Fruit fly (Drosophila melanogaster) whole organism, larva: Measurements from ENCODE around the gene galectin.

Experiments used
- noc ChIP-seq: fragments of 200-800 bp; sonication (Bioruptor generic); optimal IDR thresholded peaks from 3 replicates; lab custom pipeline; 2019; ENCODE audit warnings: missing biosample characterization, mild to moderate bottlenecking, missing genetic modification characterization, moderate library complexity

galectin gene

dm6 chr2L:71457-71856, at the start of gene galectin:
galectin (plus strand) TSS chr2L:71757.
- no peak for TF ChIP-seq noc (tag; lab: Kevin White, UChicago)

DNA sequence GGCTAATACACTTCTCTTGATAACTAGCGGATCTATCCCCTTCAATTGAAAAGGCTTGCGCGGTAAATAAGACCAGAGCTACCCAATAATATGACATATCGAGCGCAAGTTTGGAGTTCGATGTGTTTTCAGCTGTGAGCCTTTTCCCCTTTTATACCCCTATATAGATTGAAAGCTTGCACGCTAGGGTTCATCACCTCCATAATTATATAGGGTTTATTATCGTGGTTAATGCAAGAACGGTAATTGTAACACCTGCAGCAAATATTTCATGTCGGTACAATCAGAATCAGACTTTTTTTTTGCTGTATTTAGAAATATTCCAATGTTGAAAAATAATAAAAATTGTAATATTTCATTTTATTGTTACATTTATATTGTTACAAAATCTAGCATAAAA, 46.5 kb upstream of the galectin start, which contains the start of gene Ir21a:
Gene Ir21a, minus strand, starts transcription at position 101 of the 400 bp plus-strand sequence.
- TF ChIP-seq noc (tag; lab: Kevin White, UChicago), result no peak

- TF ChIP-seq noc (tag; lab: Kevin White, UChicago), result no peak
Observed at dm6 chr2L:34054-34453, 37.5 kb upstream of the galectin start.

DNA sequence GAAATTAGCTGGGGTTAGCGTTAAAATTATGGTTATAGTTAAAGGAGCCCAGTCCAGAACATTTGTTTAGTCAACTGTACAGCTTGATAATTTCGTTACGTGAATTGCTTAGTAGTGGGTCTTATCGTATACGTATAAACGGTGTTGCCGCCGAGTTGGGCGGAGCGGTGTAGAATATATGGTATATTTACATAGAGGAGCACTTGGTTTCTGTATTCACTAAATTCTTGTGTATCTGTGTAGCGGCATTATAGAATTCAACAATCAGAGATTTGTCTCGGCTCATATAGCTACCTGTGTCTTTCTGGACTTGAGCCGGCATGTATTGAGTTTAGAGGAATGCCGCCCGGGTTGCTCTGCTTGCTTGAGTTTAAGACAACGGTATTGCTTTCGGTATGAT, 36.1 kb upstream of the galectin start:
- TF ChIP-seq noc (tag; lab: Kevin White, UChicago), result no peak

- TF ChIP-seq noc (tag; lab: Kevin White, UChicago), result no peak
Observed at dm6 chr2L:53108-53507, 18.4 kb upstream of the galectin start.

DNA sequence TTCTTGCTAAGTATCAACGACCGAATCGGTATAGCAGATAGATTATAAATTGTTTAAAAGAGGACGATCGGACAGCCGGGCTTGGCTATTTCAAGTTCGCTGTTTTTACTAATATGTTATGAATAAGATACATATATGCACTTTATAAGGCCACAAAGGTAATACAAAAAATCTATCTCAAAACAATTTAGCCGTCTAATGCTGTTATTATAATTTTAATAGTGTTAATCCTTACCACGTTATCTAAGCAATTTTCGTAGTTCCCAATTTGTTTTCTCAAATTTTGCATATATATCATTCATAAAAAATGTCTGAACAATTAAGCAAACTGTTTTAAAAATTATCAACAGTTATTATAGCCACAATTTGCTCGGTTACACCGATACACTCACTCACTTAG, 14.7 kb upstream of the galectin start:
- TF ChIP-seq noc (tag; lab: Kevin White, UChicago), result no peak

DNA sequence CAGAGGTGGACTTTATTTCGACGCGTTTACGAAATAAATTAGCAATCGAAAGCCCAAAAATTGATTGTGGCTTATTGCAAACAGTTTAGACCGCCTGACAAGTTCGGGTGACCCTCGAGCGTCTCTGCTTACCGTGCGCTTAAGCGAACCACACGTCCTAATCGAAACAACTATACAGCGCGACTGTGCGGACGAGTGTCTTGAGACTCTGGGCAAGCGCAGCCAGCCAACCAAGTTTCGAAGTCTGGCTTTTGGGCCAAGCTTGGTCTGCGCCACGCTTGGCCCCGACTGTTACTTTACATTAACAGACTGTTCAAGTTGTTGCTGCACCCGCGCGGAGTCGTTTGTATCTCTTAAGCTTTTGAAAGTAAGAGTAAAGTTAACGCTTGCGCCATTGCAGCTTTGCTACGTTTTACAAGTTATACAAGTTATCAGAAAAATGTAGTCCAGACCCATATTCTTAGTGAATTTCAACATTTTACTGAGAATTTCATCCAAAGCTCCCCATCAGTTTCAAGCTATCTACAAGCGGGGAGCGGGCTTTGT, 12.4 kb upstream of the galectin start:
- TF ChIP-seq noc (tag; lab: Kevin White, UChicago), result no peak

- no peak for TF ChIP-seq noc (tag; lab: Kevin White, UChicago)
Observed at dm6 chr2L:65354-65949, 6.1 kb upstream of the galectin start, which contains the start of gene Cda5. Cda5 (minus strand) TSS chr2L:65404.

- peak; percentile 4 for TF ChIP-seq noc (tag; lab: Kevin White, UChicago)
Observed at dm6 chr2L:66369-67278, 4.9 kb upstream of the galectin start, which contains the start of gene dbr. dbr (plus strand) TSS chr2L:66482.

DNA sequence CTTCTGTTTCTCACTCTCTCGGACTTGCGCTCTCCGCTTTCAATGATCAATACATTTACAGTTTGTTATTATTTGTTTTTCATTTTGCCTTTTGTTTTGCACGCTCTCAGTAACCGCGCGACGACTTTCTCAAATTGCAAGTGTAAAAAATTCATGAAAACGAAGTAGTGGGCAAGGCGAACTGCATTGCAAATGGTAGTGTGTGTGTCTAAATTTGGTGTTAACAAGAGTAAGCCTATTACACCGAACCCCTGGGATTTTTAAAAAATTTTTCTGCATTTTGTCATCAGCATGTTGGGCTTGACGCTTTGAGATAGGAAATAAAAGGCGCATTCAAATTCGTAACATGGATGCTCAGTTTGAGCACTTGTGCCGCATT, 4.3 kb upstream of the galectin start:
- TF ChIP-seq noc (tag; lab: Kevin White, UChicago), result no peak

dm6 chr2L:69560-69959, 2.0 kb upstream of the galectin start:
- no peak for TF ChIP-seq noc (tag; lab: Kevin White, UChicago)

dm6 chr2L:71869-72751, 553 bp downstream of the galectin start:
- peak; percentile 50 for TF ChIP-seq noc (tag; lab: Kevin White, UChicago)

DNA sequence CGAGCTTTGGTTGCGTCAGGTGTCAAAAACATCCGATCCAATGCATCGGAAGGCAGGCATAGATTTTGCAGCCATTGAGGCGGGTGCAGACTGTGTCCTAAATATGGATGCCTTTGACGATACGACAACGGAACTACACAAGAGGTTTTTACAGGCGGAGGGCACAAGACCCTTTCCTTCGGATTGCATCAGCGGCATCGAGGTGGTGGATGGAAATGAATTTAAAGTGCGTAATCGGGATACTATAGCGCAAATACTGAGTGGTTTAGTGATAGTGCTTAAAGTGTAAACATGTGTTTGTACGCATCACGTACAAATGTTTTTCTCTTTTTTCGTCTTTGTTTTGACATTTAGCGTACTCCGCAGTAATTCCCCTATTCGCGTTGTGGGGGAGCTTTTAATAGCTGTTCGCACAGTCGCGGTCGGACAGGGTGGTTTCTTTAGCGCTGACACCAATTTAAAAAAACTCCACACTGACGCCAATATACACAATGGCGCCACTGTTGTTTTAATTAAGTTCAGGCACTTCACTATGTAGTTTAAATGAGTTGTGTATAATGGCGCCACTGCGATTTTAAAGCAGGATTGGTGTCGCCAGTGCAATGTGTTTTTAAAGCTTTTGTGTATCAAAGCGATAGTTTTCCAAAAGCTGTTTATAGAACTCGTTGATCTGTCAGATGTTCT, 1.3 kb downstream of the galectin start:
- TF ChIP-seq noc (tag; lab: Kevin White, UChicago), result peak; percentile 9

- no peak for TF ChIP-seq noc (tag; lab: Kevin White, UChicago)
Observed at dm6 chr2L:73760-74388, 2.3 kb downstream of the galectin start.
